Worm (Caenorhabditis elegans): ENCODE results near the gene R04F11.5.

Gene R04F11.5

DNA sequence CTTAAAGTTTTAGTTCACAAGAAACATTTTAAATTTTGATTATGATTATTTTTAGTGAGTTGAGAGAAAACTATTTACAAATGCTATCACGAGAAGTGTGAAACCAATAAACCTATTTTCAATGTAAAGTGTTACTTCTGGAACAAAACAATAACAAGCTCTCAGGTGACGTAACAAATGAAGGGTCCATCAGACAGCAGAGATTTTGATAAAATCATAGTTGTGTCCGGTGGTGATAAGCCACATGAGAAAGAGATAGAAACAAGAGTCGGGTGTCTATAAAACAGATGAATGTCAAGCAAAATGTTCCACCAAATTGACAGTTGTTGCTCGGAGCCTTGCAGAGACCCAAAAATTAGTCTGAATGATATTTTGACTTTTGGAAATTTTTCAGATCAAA, 16.6 kb upstream of the R04F11.5 start:
- TF ChIP-seq unc-62 (GFP tag; optimal IDR thresholded peaks at IDR 0.05), result no peak

DNA sequence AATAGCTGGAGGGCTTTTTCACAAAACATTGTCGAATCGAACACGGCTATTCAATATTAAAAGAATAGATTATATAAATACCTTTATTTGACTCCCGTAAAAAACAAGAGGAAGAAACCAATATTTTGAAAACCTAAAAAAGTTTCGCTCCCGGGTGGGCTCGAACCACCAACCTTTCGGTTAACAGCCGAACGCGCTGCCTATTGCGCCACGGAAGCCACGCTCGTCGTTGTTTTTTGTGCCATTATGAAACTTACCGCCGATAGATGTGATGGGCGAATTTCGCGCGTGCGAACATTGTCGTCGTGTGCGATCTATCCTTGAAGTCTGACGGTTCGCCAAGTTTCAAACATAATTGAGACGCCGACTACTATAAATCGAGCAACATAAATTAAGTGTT, 14.0 kb upstream of the R04F11.5 start:
- TF ChIP-seq unc-62 (GFP tag; optimal IDR thresholded peaks at IDR 0.05), result no peak

DNA sequence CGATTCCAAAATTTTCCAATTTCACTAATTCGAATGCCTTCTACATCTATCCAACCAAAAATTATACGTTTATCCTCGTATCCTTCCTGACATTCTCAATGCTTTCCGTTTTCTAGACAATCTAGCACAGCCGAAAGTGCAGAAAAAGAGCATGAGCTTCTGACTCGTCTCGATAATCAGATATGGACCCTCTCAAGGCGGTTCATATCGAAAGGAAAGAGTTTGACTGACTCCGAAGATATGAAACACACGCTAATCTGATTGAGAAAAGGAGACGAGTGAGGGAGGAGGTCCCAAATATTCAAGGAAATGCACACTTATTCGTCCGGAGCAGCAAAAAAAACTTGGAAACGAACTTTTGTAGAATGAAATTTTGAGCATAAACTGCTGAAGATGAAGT, 11.4 kb upstream of the R04F11.5 start:
- TF ChIP-seq unc-62 (GFP tag; optimal IDR thresholded peaks at IDR 0.05), result no peak

ce11 chrV:12326638-12327037, 8.8 kb upstream of the R04F11.5 start:
- TF ChIP-seq unc-62 (GFP tag; optimal IDR thresholded peaks at IDR 0.05), result no peak

DNA sequence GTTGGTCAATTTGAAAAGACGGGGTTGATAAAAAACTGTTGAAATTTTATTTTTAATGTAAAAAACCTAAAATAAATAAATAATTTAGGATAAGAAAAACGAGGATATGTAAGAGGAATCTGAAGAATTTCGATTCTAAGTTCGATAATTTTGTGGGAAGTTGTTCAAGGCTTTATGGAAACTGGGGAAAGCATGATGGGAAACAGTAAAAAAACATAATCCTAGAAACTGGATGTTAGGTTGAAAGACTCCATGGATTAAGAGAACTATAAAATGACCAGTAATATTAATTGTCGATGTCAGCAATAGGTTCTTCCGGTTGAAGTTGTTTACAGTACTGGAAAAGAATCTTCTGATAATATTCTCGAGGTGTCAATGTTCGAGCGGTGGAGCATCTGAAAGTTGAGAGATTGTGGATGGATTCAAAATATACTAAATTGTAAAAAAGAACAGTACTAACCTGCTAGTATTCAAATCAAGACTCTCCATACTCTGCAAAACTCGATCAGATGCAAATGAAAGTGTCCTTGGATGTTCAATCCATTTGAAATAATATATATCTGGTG, 2.5 kb upstream of the R04F11.5 start:
- no peak for TF ChIP-seq unc-62 (GFP tag; optimal IDR thresholded peaks at IDR 0.05)

- TF ChIP-seq unc-62 (GFP tag; optimal IDR thresholded peaks at IDR 0.05), result no peak
These were observed 739 bp downstream of the R04F11.5 start, which contains the start of gene R04F11.3 for ce11 chrV:12317080-12317479. R04F11.3 (minus strand) TSS chrV:12317180.

DNA sequence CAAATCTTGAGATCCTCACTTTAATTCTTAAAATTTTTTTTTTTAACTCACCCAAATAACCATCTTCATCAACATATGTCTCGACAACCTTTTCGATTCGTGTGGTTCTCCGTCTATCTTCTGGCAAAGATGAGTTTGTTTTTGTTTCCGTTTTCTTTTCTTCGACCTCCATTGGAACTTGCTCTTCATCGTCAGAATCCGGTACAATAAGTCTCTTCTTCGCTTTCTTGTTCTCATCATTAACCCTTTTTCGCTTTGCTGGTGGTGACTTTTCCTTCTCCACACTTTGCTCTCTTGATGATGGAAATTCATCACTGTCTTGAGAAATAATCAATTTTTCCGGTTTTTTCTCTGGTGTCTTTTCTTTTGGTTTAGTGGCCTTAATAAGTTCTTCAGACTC, 1.7 kb downstream of the R04F11.5 start:
- no peak for TF ChIP-seq unc-62 (GFP tag; optimal IDR thresholded peaks at IDR 0.05)

- no peak for TF ChIP-seq unc-62 (GFP tag; optimal IDR thresholded peaks at IDR 0.05)
These were observed 3.4 kb downstream of the R04F11.5 start for ce11 chrV:12314413-12314812.

DNA sequence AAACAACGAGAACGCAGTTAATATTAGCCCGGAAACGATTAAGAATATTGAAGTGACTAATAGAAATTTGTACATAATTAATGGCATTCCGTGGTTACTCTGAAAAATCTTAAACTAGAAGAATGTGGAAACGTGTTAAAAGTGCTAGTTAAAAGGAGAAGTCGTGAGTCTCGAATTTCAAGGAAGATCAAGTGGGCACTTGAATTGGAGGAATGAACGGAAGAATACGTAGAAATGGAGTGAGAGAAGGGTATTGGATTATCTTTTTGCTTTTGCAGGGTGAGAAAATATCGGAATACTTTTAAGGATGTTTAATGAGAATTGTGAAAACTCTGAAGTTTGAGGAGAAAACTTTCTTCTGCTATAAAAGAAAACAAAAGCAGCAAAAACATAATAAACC, 7.6 kb downstream of the R04F11.5 start, which contains the start of gene hpo-30:
hpo-30 (minus strand) TSS at position 101 of the 400 bp plus-strand sequence.
- no peak for TF ChIP-seq unc-62 (GFP tag; optimal IDR thresholded peaks at IDR 0.05)

ce11 chrV:12307011-12307540, 10.7 kb downstream of the R04F11.5 start, which contains the start of gene srg-45:
srg-45 (plus strand) TSS chrV:12307490.
- TF ChIP-seq unc-62 (GFP tag; optimal IDR thresholded peaks at IDR 0.05), result no peak

- TF ChIP-seq unc-62 (GFP tag; optimal IDR thresholded peaks at IDR 0.05), result no peak
These were observed 12.1 kb downstream of the R04F11.5 start for ce11 chrV:12305677-12306076.

DNA sequence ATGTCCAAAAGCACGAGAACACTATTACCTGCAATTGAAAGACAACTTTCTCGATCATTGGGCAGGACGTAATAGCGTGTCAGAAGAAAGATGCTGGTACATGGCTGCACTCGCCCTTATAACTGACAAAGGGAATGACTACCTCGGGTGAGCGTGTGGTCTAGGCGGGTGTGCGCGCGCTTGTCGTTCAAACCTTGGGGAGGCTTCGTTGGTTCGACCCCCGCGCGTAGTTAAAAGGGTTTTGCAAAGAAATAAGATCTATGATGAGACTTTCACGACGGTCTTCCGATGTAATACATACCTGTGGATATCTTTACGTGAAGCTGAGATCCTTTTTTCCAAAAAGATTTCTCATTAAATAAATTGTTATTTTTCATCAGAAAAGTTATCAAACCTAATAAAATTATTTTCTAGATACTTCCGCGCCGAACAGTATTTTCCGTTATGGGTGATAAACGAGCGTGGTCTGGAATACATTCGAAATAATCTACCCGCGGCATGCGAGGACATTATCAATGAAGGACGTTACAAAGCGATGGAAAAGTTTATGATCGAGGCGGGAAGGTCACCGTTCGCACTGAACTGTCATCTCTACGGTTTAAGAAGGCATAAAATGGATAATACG, 14.3 kb downstream of the R04F11.5 start:
- no peak for TF ChIP-seq unc-62 (GFP tag; optimal IDR thresholded peaks at IDR 0.05)

DNA sequence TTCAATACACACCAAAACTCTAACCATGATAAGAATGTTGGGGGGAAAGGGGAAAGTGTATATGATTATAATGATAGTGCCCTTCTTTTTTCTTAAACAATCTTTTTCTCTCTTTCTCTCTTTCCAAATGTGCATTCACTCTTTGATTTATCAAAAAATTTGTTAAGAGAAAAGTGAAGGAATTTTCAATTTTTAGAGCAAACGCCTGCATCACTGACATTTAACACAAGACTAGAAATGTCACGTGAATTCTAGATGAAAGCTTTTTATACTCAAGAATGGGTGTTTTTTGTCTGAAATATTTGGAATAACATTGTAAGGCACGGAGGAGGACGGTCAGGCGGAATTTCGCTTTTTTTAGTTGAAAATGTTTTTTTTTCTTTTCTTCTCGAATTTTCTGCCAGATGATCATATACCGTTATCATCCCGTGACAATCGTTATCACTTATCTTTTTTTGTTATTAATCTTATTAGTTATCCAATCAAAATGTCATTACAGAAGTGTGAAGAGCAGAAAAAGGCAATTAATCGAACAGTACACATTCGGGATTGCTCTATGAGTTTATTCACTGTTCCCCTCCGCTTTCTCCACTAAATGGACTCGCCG, 15.7 kb downstream of the R04F11.5 start, which contains the start of the genes frm-7 and F55C5.17:
frm-7 (plus strand) TSS at position 500 of the 607 bp plus-strand sequence.
F55C5.17 (plus strand) TSS at position 557 of the 607 bp plus-strand sequence.
- TF ChIP-seq unc-62 (GFP tag; optimal IDR thresholded peaks at IDR 0.05), result no peak

DNA sequence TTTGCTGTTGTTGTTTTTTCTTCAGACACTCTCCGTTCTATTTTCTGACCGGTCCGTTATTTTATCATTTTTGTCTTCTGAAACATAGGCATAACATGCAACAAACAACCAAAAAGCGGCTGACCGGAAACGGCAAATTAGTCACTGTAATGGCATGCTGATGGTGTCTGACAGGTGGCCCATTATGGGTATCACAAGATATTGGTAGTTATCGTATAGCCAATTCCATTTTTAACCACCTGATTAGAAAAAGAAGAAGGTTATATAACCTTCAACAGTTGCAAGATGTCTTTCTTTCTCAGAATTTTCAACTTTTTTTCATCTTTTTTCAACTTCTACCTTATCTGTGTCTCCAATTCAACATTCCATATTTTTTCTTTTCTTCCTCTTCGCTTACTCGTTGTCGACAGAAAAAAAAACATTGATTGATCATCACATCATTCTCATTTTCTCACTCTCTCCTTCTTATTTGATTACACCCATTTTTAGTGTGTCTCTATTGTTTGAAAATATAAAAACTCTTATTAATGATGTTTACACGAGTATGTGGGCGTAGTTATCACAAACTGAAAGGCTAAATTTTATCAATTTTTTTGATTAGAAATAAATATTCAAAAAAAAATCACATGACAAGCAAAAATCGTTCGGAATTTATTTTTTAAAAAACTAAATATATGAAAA, 16.9 kb downstream of the R04F11.5 start:
- no peak for TF ChIP-seq unc-62 (GFP tag; optimal IDR thresholded peaks at IDR 0.05)

DNA sequence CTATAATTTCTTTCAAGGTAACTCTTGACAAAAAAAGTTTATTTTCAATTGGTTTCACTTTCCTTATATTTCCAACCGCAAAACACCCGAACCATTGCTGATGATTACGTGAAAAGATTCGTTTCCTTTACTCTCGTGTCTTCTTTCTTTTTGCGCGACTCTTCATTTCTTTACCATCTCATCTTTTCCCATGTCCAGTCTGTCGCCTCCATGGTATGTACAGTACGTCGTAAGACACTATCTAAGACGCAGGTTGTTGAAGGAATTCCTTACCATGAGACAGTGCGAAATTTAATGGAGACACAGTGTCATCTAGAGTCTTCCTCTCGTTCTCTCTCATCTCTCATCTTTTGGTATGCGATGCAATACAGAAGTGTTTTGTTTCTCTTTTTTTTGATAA, 17.7 kb downstream of the R04F11.5 start:
- TF ChIP-seq unc-62 (GFP tag; optimal IDR thresholded peaks at IDR 0.05), result no peak

DNA sequence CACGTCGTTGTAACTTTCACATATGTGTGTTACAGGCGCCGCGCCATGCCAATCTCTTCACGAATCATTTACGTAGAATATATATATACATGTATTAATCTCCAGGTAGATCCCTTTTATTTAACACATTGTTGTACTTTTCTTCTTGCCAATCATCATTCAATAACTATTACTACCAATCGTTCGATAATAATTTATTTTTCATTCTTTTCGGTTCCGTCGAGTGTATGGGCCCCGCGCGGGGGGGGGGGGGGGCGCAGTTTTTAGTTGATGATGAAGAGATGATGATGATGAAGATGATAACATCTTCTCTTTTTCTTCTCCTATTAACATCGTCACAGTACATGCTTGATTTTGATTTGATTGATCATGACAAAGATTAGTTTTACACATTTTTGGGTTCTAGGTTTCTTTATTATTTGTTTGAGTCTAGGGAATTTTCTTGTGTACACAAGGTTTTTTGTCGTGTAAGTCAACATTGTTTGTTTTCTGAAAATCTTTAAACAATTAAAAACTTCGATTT, 18.5 kb downstream of the R04F11.5 start:
- TF ChIP-seq unc-62 (GFP tag; optimal IDR thresholded peaks at IDR 0.05), result no peak
